Fruit fly (Drosophila melanogaster): ENCODE results near the gene Eig71Eg.

DNA sequence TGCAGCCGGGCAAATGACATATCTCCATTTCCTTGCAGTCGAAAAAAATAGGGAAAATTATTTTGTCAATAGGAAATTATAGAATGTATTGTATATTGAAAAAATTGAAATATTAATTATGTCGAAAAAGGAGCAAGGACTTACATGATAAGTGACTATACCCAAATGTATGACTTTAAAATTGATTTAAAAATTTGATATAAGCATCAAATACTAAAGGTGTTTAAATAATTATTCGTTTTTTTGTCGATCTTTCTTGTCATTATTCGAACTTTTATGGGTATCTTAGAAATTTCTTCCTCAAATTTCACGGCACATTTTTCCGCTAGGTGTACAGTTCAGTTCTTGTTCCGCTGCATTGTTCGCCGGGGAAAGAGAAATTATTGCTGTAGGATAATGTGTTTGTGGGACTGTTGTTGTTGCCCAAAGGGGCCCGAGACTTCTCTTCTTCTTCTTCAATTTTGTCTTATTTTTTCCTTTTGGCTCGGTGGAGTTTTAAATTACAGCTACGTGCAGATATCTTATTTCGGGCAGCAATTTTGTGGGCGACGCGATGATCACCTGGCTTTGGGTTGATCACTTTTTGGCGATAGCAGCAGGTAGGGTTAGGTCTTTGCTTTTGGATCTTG lies 43.0 kb downstream of the Eig71Eg start:
- peak; percentile 62 for TF ChIP-seq net (GFP tag; optimal IDR thresholded peaks at IDR 0.05)
- no peak for TF ChIP-seq CG1621 (tag; optimal IDR thresholded peaks at IDR 0.05)
- no peak for TF ChIP-seq CG7368 (GFP tag; optimal IDR thresholded peaks at IDR 0.05)
- no peak for TF ChIP-seq Lpt (GFP tag; optimal IDR thresholded peaks at IDR 0.05)
- peak; percentile 61 for TF ChIP-seq CG6854 (GFP tag; optimal IDR thresholded peaks at IDR 0.05)
- TF ChIP-seq CG16779 (tag; optimal IDR thresholded peaks at IDR 0.05), result no peak
